Worm (Caenorhabditis elegans): ENCODE measurements around the gene ostf-4.

The ostf-4 gene

ce11 chrIII:10335086-10335485 lies 16.7 kb upstream of the ostf-4 start, which contains the start of gene ced-9:
Gene ced-9 (plus strand): TSS chrIII:10335172.
- TF ChIP-seq F13H6.1 (tag; optimal IDR thresholded peaks at IDR 0.05) = no peak
- no peak for TF ChIP-seq syd-9 (tag; optimal IDR thresholded peaks at IDR 0.05)
- no peak for TF ChIP-seq pros-1 (tag; optimal IDR thresholded peaks at IDR 0.05)
- TF ChIP-seq ztf-16 (tag; optimal IDR thresholded peaks at IDR 0.05) = no peak
- TF ChIP-seq unc-42 (tag; optimal IDR thresholded peaks at IDR 0.05) = no peak
- no peak for TF ChIP-seq hlh-8 (tag; optimal IDR thresholded peaks at IDR 0.05)
- no peak for TF ChIP-seq ceh-31 (tag; optimal IDR thresholded peaks at IDR 0.05)
- TF ChIP-seq ceh-6 (GFP tag; optimal IDR thresholded peaks at IDR 0.05) = no peak
- no peak for TF ChIP-seq dve-1 (tag; optimal IDR thresholded peaks at IDR 0.05)
- no peak for TF ChIP-seq zip-5 (tag; optimal IDR thresholded peaks at IDR 0.05)
- TF ChIP-seq gmeb-2 (tag; optimal IDR thresholded peaks at IDR 0.05) = no peak
- TF ChIP-seq ceh-30 (tag; optimal IDR thresholded peaks at IDR 0.05) = no peak
- no peak for TF ChIP-seq ceh-24 (tag; optimal IDR thresholded peaks at IDR 0.05)
- TF ChIP-seq ahr-1 (tag; optimal IDR thresholded peaks at IDR 0.05) = no peak
- no peak for TF ChIP-seq fax-1 (tag; optimal IDR thresholded peaks at IDR 0.05)
- TF ChIP-seq fkh-10 (GFP tag; optimal IDR thresholded peaks at IDR 0.05) = no peak
- TF ChIP-seq nhr-232 (tag; optimal IDR thresholded peaks at IDR 0.05) = no peak
- TF ChIP-seq ceh-18 (tag; optimal IDR thresholded peaks at IDR 0.05) = no peak

ce11 chrIII:10333961-10334542 lies 15.7 kb upstream of the ostf-4 start, which contains the start of the genes jmjd-4 and mev-1:
Gene jmjd-4 (minus strand): TSS chrIII:10334018.
Gene mev-1 (plus strand): TSS chrIII:10334277.
- no peak for TF ChIP-seq gmeb-2 (tag; optimal IDR thresholded peaks at IDR 0.05)
- TF ChIP-seq ceh-14 (tag; optimal IDR thresholded peaks at IDR 0.05) = peak; percentile 43
- no peak for TF ChIP-seq ets-4 (tag; optimal IDR thresholded peaks at IDR 0.05)
- no peak for TF ChIP-seq syd-9 (tag; optimal IDR thresholded peaks at IDR 0.05)
- TF ChIP-seq pqm-1 (tag; optimal IDR thresholded peaks at IDR 0.05) = no peak
- no peak for TF ChIP-seq hlh-6 (tag; optimal IDR thresholded peaks at IDR 0.05)
- TF ChIP-seq rnt-1 (tag; optimal IDR thresholded peaks at IDR 0.05) = peak; percentile 58
- no peak for TF ChIP-seq lim-6 (tag; optimal IDR thresholded peaks at IDR 0.05)
- TF ChIP-seq Y22D7AL.16 (tag; optimal IDR thresholded peaks at IDR 0.05) = no peak
- TF ChIP-seq elt-4 (tag; optimal IDR thresholded peaks at IDR 0.05) = no peak
- TF ChIP-seq C08G9.2 (tag; optimal IDR thresholded peaks at IDR 0.05) = peak; percentile 9
- no peak for TF ChIP-seq pag-3 (tag; optimal IDR thresholded peaks at IDR 0.05; ENCODE audit: borderline replicate concordance)
- no peak for TF ChIP-seq nhr-232 (tag; optimal IDR thresholded peaks at IDR 0.05)
- no peak for TF ChIP-seq lin-11 (tag; optimal IDR thresholded peaks at IDR 0.05)
- peak; percentile 56 for TF ChIP-seq ceh-31 (tag; optimal IDR thresholded peaks at IDR 0.05)
- no peak for TF ChIP-seq fkh-6 (tag; optimal IDR thresholded peaks at IDR 0.05)
- no peak for TF ChIP-seq mec-3 (tag; optimal IDR thresholded peaks at IDR 0.05; ENCODE audit: borderline replicate concordance)
- no peak for TF ChIP-seq T23F11.4 (GFP tag; optimal IDR thresholded peaks at IDR 0.05)
- TF ChIP-seq ceh-18 (tag; optimal IDR thresholded peaks at IDR 0.05) = peak; percentile 70
- no peak for TF ChIP-seq ceh-48 (tag; optimal IDR thresholded peaks at IDR 0.05)
- peak; percentile 60 for TF ChIP-seq elt-2 (tag; optimal IDR thresholded peaks at IDR 0.05)
- TF ChIP-seq ceh-9 (tag; optimal IDR thresholded peaks at IDR 0.05) = no peak
- TF ChIP-seq K09A11.1 (tag; optimal IDR thresholded peaks at IDR 0.05; ENCODE audit: insufficient read depth) = no peak
- no peak for TF ChIP-seq sox-2 (GFP tag; IDR thresholded peaks at IDR 0.05)
- TF ChIP-seq che-1 (tag; optimal IDR thresholded peaks at IDR 0.05) = peak; percentile 33
- peak; percentile 41; the same call in 1 of the 2 replicates for TF ChIP-seq unc-3 (GFP tag; conservative IDR thresholded peaks at IDR 0.05)
- no peak for TF ChIP-seq unc-3 (tag; optimal IDR thresholded peaks at IDR 0.05)
- no peak for TF ChIP-seq ceh-45 (GFP tag; IDR thresholded peaks at IDR 0.05)
- TF ChIP-seq hlh-8 (tag; optimal IDR thresholded peaks at IDR 0.05) = no peak
- TF ChIP-seq ceh-34 (tag; optimal IDR thresholded peaks at IDR 0.05) = peak; percentile 18
- no peak for TF ChIP-seq eyg-1 (tag; optimal IDR thresholded peaks at IDR 0.05)
- TF ChIP-seq nfya-1 (tag; optimal IDR thresholded peaks at IDR 0.05) = peak; percentile 68
- peak; percentile 36 for TF ChIP-seq dve-1 (tag; optimal IDR thresholded peaks at IDR 0.05)
- peak; percentile 45 for TF ChIP-seq ref-2 (tag; optimal IDR thresholded peaks at IDR 0.05)
- TF ChIP-seq dmd-4 (tag; optimal IDR thresholded peaks at IDR 0.05; ENCODE audit: borderline replicate concordance) = no peak
- no peak for TF ChIP-seq hlh-13 (GFP tag; optimal IDR thresholded peaks at IDR 0.05)
- TF ChIP-seq tbx-2 (tag; optimal IDR thresholded peaks at IDR 0.05) = peak; percentile 50
- TF ChIP-seq odd-2 (tag; optimal IDR thresholded peaks at IDR 0.05) = no peak
- no peak for TF ChIP-seq nhr-11 (tag; optimal IDR thresholded peaks at IDR 0.05)
- TF ChIP-seq C38D4.7 (GFP tag; optimal IDR thresholded peaks at IDR 0.05) = peak; percentile 13

Data from whole organism, late embryonic.